Worm (Caenorhabditis elegans) whole organism, L4 larva: ENCODE measurements around the gene nhr-123.

Source experiments
- ZK546.5 ChIP-seq, 2 experiments: sonication (generic microtip); optimal IDR thresholded peaks; 2 replicates each; lab custom pipeline; 2017; ENCODE audit warnings: missing biosample characterization in 2 of 2, missing genetic modification characterization in 2 of 2
- ceh-82 ChIP-seq: sonication (generic microtip); optimal IDR thresholded peaks from 2 replicates; lab custom pipeline; 2017; ENCODE audit warnings: missing biosample characterization, missing genetic modification characterization
- dmd-8 ChIP-seq: fragments of 200-800 bp; sonication (Bioruptor generic); IDR thresholded peaks from 2 replicates; pipeline ENCODE4 v1.3.6; 2022; ENCODE audit warnings: missing genetic modification characterization, missing compliant biosample characterization
- lin-13 ChIP-seq: fragments of 150-350 bp; optimal IDR thresholded peaks from 2 replicates; lab custom pipeline; 2014; ENCODE audit warnings: missing biosample characterization, missing genetic modification reagents, missing genetic modification characterization
- lir-3 ChIP-seq: sonication (generic microtip); optimal IDR thresholded peaks from 2 replicates; lab custom pipeline; 2016; ENCODE audit warnings: mild to moderate bottlenecking, missing genetic modification characterization, missing compliant biosample characterization
- php-3 ChIP-seq: fragments of 200-800 bp; sonication (Bioruptor generic); IDR thresholded peaks from 2 replicates; pipeline ENCODE4 v1.3.6; 2022; ENCODE audit warnings: missing genetic modification reagents, missing genetic modification characterization, missing compliant biosample characterization
- rbr-2 ChIP-seq: sonication (generic microtip); optimal IDR thresholded peaks from 2 replicates; lab custom pipeline; 2016; ENCODE audit warnings: missing genotype, missing genetic modification characterization, missing compliant biosample characterization

- TF ChIP-seq lir-3 (tag; lab: Kevin White, UChicago) = no peak
- no peak for TF ChIP-seq ZK546.5 (tag; optimal IDR thresholded peaks at IDR 0.05; lab: Kevin White, UChicago)
- TF ChIP-seq rbr-2 = no peak
- no peak for TF ChIP-seq lin-13 (GFP tag; lab: Kevin White, UChicago)
- no peak for TF ChIP-seq ceh-82 (tag; lab: Kevin White, UChicago)
- no peak for TF ChIP-seq php-3 (GFP tag; lab: Robert Waterston, UW)
- TF ChIP-seq dmd-8 (GFP tag; lab: Robert Waterston, UW) = no peak
Measured at ce11 chrV:446574-446973, 4.7 kb upstream of the nhr-123 start, which contains the start of gene srh-34.
